Worm (Caenorhabditis elegans): ENCODE measurements around the gene cpg-18.

ce11 chrIV:5762770-5763169, 27.9 kb downstream of the cpg-18 start:
- TF ChIP-seq hmg-11 (tag; optimal IDR thresholded peaks at IDR 0.05) (no peak), ama-1 (optimal IDR thresholded peaks at IDR 0.05) (no peak), nhr-12 (tag; optimal IDR thresholded peaks at IDR 0.05) (no peak), lin-39 (tag; optimal IDR thresholded peaks at IDR 0.05) (no peak), pha-4 (tag; optimal IDR thresholded peaks at IDR 0.05) (no peak), nhr-237 (tag; optimal IDR thresholded peaks at IDR 0.05) (no peak), nhr-76 (tag; optimal IDR thresholded peaks at IDR 0.05) (no peak), nhr-28 (tag; optimal IDR thresholded peaks at IDR 0.05) (no peak), ceh-9 (tag; optimal IDR thresholded peaks at IDR 0.05) (no peak)

Data from whole organism, L3 larva.